Fruit fly (Drosophila melanogaster) whole organism, embryonic: Measurements from ENCODE around the gene CG9467.

Experiments used
- BtbVII ChIP-seq: fragments of 200-800 bp; sonication (Bioruptor generic); optimal IDR thresholded peaks from 3 replicates; lab custom pipeline; 2017; ENCODE audit warnings: missing biosample characterization, mild to moderate bottlenecking, missing genetic modification characterization
- CG10431 ChIP-seq: fragments of 200-800 bp; sonication (Bioruptor generic); optimal IDR thresholded peaks from 3 replicates; lab custom pipeline; 2018; ENCODE audit warnings: missing biosample characterization, mild to moderate bottlenecking, missing genetic modification characterization
- CG10979 ChIP-seq: fragments of 200-800 bp; sonication (Bioruptor generic); optimal IDR thresholded peaks from 2 replicates; lab custom pipeline; 2018; ENCODE audit warnings: missing biosample characterization, mild to moderate bottlenecking, missing genetic modification characterization, moderate library complexity
- CG11456 ChIP-seq: fragments of 200-800 bp; sonication (Bioruptor generic); IDR thresholded peaks from 3 replicates; pipeline ENCODE4 v1.3.6; 2022; ENCODE audit warnings: missing biosample characterization, missing genetic modification characterization
- CG12236 ChIP-seq: fragments of 200-800 bp; sonication (Bioruptor generic); optimal IDR thresholded peaks from 2 replicates; lab custom pipeline; 2016; ENCODE audit warnings: missing biosample characterization, missing genetic modification characterization
- CG13775 ChIP-seq: fragments of 200-800 bp; sonication (Bioruptor generic); optimal IDR thresholded peaks from 3 replicates; lab custom pipeline; 2017; ENCODE audit warnings: missing biosample characterization, mild to moderate bottlenecking, missing genetic modification characterization
- CG1602 ChIP-seq: fragments of 200-800 bp; sonication (Bioruptor generic); optimal IDR thresholded peaks from 3 replicates; lab custom pipeline; 2016; ENCODE audit warnings: missing biosample characterization, missing genetic modification characterization
- CG17186 ChIP-seq: fragments of 200-800 bp; sonication (Bioruptor generic); optimal IDR thresholded peaks from 3 replicates; lab custom pipeline; 2017; ENCODE audit warnings: missing biosample characterization, missing genetic modification reagents, missing genetic modification characterization
- CG17328 ChIP-seq: fragments of 200-800 bp; sonication (Bioruptor generic); IDR thresholded peaks from 2 replicates; pipeline ENCODE4 v1.3.6; 2022; ENCODE audit warnings: missing biosample characterization, missing genetic modification characterization
- CG18599 ChIP-seq: fragments of 200-800 bp; sonication (Bioruptor generic); optimal IDR thresholded peaks from 3 replicates; lab custom pipeline; 2017; ENCODE audit warnings: missing biosample characterization, missing genetic modification characterization, mild to moderate bottlenecking, moderate library complexity, missing genetic modification reagents
- CG4328 ChIP-seq: fragments of 200-800 bp; sonication (Bioruptor generic); optimal IDR thresholded peaks from 3 replicates; lab custom pipeline; 2017; ENCODE audit warnings: missing biosample characterization, missing genetic modification reagents, missing genetic modification characterization
- CG4617 ChIP-seq: fragments of 200-800 bp; sonication (Bioruptor generic); optimal IDR thresholded peaks from 3 replicates; lab custom pipeline; 2016; ENCODE audit warnings: missing biosample characterization, missing genetic modification characterization, borderline replicate concordance
- CG6254 ChIP-seq: fragments of 200-800 bp; sonication (Bioruptor generic); optimal IDR thresholded peaks from 3 replicates; lab custom pipeline; 2017; ENCODE audit warnings: mild to moderate bottlenecking, missing biosample characterization, missing genetic modification reagents, missing genetic modification characterization
- CG6854 ChIP-seq: fragments of 200-800 bp; sonication (Bioruptor generic); optimal IDR thresholded peaks from 3 replicates; lab custom pipeline; 2017; ENCODE audit warnings: missing biosample characterization, mild to moderate bottlenecking, missing genetic modification characterization
- CG7372 ChIP-seq: fragments of 200-800 bp; sonication (Bioruptor generic); IDR thresholded peaks from 2 replicates; pipeline ENCODE4 v1.3.6; 2022; ENCODE audit warnings: missing biosample characterization, missing genetic modification characterization
- CG7786 ChIP-seq: fragments of 200-800 bp; sonication (Bioruptor generic); optimal IDR thresholded peaks from 2 replicates; lab custom pipeline; 2016; ENCODE audit warnings: missing biosample characterization, missing genetic modification characterization
- CG8359 ChIP-seq: fragments of 200-800 bp; sonication (Bioruptor generic); optimal IDR thresholded peaks from 2 replicates; lab custom pipeline; 2017; ENCODE audit warnings: missing biosample characterization, mild to moderate bottlenecking, missing genetic modification characterization, borderline replicate concordance
- CG8388 ChIP-seq: fragments of 200-800 bp; sonication (Bioruptor generic); optimal IDR thresholded peaks from 2 replicates; lab custom pipeline; 2019; ENCODE audit warnings: missing biosample characterization, mild to moderate bottlenecking, missing genetic modification characterization, moderate library complexity
- CG9609 ChIP-seq: fragments of 200-800 bp; sonication (Bioruptor generic); optimal IDR thresholded peaks from 3 replicates; lab custom pipeline; 2016; ENCODE audit warnings: missing biosample characterization, missing genetic modification characterization
- CG9817 ChIP-seq: fragments of 200-800 bp; sonication (Bioruptor generic); optimal IDR thresholded peaks from 2 replicates; lab custom pipeline; 2018; ENCODE audit warnings: missing biosample characterization, mild to moderate bottlenecking, missing genetic modification characterization, moderate library complexity
- Chrac-16 ChIP-seq: fragments of 200-800 bp; sonication (Bioruptor generic); optimal IDR thresholded peaks from 3 replicates; lab custom pipeline; 2016; ENCODE audit warnings: missing biosample characterization, missing genetic modification characterization
- Dbx ChIP-seq: fragments of 200-800 bp; sonication (Bioruptor generic); IDR thresholded peaks from 3 replicates; pipeline ENCODE4 v1.3.6; 2022; ENCODE audit warnings: missing biosample characterization, missing genetic modification characterization
- Dip3 ChIP-seq: fragments of 200-800 bp; sonication (Bioruptor generic); optimal IDR thresholded peaks from 3 replicates; lab custom pipeline; 2016; ENCODE audit warnings: missing biosample characterization, missing genetic modification characterization
- Doc3 ChIP-seq: fragments of 200-800 bp; sonication (Bioruptor generic); IDR thresholded peaks from 3 replicates; pipeline ENCODE4 v1.3.6; 2022; ENCODE audit warnings: missing biosample characterization, missing genetic modification characterization; ENCODE audit not compliant: partially characterized antibody
- GATAe ChIP-seq: fragments of 200-800 bp; sonication (Bioruptor generic); conservative IDR thresholded peaks from 2 replicates; pipeline ENCODE4 v1.3.6; 2022; ENCODE audit warnings: missing biosample characterization, missing genetic modification characterization
- Gug ChIP-seq: fragments of 200-800 bp; sonication (Bioruptor generic); IDR thresholded peaks from 4 replicates; pipeline ENCODE4 v1.3.6; 2022; ENCODE audit warnings: missing biosample characterization, missing genetic modification characterization
- HLH3B ChIP-seq: fragments of 200-800 bp; sonication (Bioruptor generic); IDR thresholded peaks from 2 replicates; pipeline ENCODE4 v1.3.6; 2022; ENCODE audit warnings: missing biosample characterization, missing genetic modification characterization
- Hand ChIP-seq: fragments of 200-800 bp; sonication (Bioruptor generic); optimal IDR thresholded peaks from 2 replicates; lab custom pipeline; 2017; ENCODE audit warnings: mild to moderate bottlenecking, missing biosample characterization, missing genetic modification reagents, missing genetic modification characterization
- HmgZ ChIP-seq: fragments of 200-800 bp; sonication (Bioruptor generic); optimal IDR thresholded peaks from 2 replicates; lab custom pipeline; 2018; ENCODE audit warnings: missing biosample characterization, mild to moderate bottlenecking, missing genetic modification characterization
- Lpt ChIP-seq: fragments of >200 bp; optimal IDR thresholded peaks from 2 replicates; lab custom pipeline; 2018; ENCODE audit warnings: missing biosample characterization, missing genetic modification characterization
- Max ChIP-seq: fragments of 200-800 bp; sonication (Bioruptor generic); optimal IDR thresholded peaks from 2 replicates; lab custom pipeline; 2016; ENCODE audit warnings: missing biosample characterization, mild to moderate bottlenecking, missing genetic modification characterization
- Oaz ChIP-seq: fragments of 200-800 bp; sonication (Bioruptor generic); IDR thresholded peaks from 2 replicates; pipeline ENCODE4 v1.3.6; 2022; ENCODE audit warnings: missing biosample characterization, missing genetic modification characterization
- PHDP ChIP-seq: fragments of 200-800 bp; sonication (Bioruptor generic); optimal IDR thresholded peaks from 3 replicates; lab custom pipeline; 2018; ENCODE audit warnings: missing biosample characterization, mild to moderate bottlenecking, missing genetic modification characterization, moderate library complexity
- Rx ChIP-seq: fragments of 200-800 bp; sonication (Bioruptor generic); IDR thresholded peaks from 2 replicates; pipeline ENCODE4 v1.3.6; 2022; ENCODE audit warnings: missing biosample characterization, missing genetic modification characterization
- cg ChIP-seq: fragments of 200-800 bp; sonication (Bioruptor generic); optimal IDR thresholded peaks from 3 replicates; lab custom pipeline; 2019; ENCODE audit warnings: missing biosample characterization, mild to moderate bottlenecking, missing genetic modification characterization, moderate library complexity
- chif ChIP-seq, 2 experiments: fragments of 200-800 bp; sonication (Bioruptor generic); optimal IDR thresholded peaks; 3 replicates each; lab custom pipeline; 2016; ENCODE audit warnings: missing biosample characterization in 2 of 2, missing genetic modification characterization in 2 of 2
- chm ChIP-seq: fragments of 200-800 bp; sonication (Bioruptor generic); IDR thresholded peaks from 2 replicates; pipeline ENCODE4 v1.3.6; 2022; ENCODE audit warnings: missing biosample characterization, missing genetic modification characterization
- crp ChIP-seq, 2 experiments: fragments of 200-800 bp; sonication (Bioruptor generic); optimal IDR thresholded peaks; 2 replicates in 1 of 2; 3 replicates in 1 of 2; lab custom pipeline; 2017; ENCODE audit warnings: missing biosample characterization in 2 of 2, missing genetic modification characterization in 2 of 2, mild to moderate bottlenecking in 1 of 2, moderate library complexity in 1 of 2
- cwo ChIP-seq: fragments of 200-800 bp; sonication (Bioruptor generic); optimal IDR thresholded peaks from 3 replicates; lab custom pipeline; 2017; ENCODE audit warnings: missing biosample characterization, missing genetic modification characterization, mild to moderate bottlenecking, moderate library complexity, missing genetic modification reagents
- da ChIP-seq: fragments of 200-800 bp; sonication (Bioruptor generic); optimal IDR thresholded peaks from 2 replicates; lab custom pipeline; 2016; ENCODE audit warnings: missing biosample characterization, missing genetic modification characterization
- dan ChIP-seq: fragments of 200-800 bp; sonication (Bioruptor generic); IDR thresholded peaks from 2 replicates; pipeline ENCODE4 v1.3.6; 2022; ENCODE audit warnings: missing biosample characterization, missing genetic modification characterization
- emc ChIP-seq: fragments of 200-800 bp; sonication (Bioruptor generic); optimal IDR thresholded peaks from 2 replicates; lab custom pipeline; 2016; ENCODE audit warnings: missing biosample characterization, missing genetic modification characterization
- her ChIP-seq: fragments of 200-800 bp; sonication (Bioruptor generic); optimal IDR thresholded peaks from 2 replicates; lab custom pipeline; 2016; ENCODE audit warnings: missing biosample characterization, missing genetic modification characterization
- p53 ChIP-seq: fragments of 200-800 bp; sonication (Bioruptor generic); optimal IDR thresholded peaks from 2 replicates; lab custom pipeline; 2016; ENCODE audit warnings: missing biosample characterization, missing genetic modification characterization
- sens ChIP-seq: fragments of 200-800 bp; sonication (Bioruptor generic); peaks from one replicate; lab custom pipeline; 2016; ENCODE audit warnings: missing biosample characterization, missing genetic modification characterization
- seq ChIP-seq: fragments of 200-800 bp; sonication (Bioruptor generic); IDR thresholded peaks from 2 replicates; pipeline ENCODE4 v1.3.6; 2022; ENCODE audit warnings: missing biosample characterization, missing genetic modification characterization
- sna ChIP-seq: fragments of 200-800 bp; sonication (Bioruptor generic); IDR thresholded peaks from 2 replicates; pipeline ENCODE4 v1.3.6; 2022; ENCODE audit warnings: missing biosample characterization, missing genetic modification characterization; ENCODE audit not compliant: partially characterized antibody
- ssp ChIP-seq: fragments of 200-800 bp; sonication (Bioruptor generic); IDR thresholded peaks from 2 replicates; pipeline ENCODE4 v1.3.6; 2022; ENCODE audit warnings: missing biosample characterization, missing genetic modification characterization
- twi ChIP-seq: fragments of 200-800 bp; optimal IDR thresholded peaks from 2 replicates; lab custom pipeline; 2019; ENCODE audit warnings: missing biosample characterization, mild to moderate bottlenecking, missing genetic modification characterization, moderate library complexity

Gene CG9467

DNA sequence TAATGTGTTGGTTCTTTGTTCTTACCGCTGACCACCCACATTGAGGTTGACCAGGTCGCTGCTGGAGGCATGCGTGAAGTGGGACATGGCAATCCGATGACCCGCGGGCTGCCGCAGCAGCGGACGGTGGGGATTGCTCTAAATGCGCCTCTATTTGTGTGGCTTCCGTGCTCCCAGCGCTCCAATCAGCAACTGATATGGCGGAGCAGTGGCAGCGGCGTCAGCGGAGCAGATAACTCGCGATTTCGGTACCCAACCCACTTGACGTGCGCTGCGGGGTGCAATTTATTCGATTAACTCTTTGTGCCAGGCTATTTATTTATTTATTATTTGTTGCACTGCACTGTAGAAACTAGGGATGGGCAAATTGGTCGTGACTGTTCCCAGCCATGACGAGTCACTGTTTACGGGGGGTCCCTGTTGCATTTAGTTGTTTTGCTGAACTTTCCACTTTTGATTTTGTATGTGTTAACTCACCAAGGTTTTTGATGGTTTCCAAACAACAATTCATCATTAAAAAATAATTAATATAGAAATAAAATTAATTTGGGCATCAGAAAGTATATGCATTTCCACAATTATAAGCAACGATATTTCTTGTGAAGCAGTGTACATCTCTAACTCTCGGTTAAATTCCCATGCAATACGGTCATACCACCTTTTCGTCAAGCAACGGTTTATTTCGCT is at the start of gene CG9467, which contains the start of gene CG8526 (continued):
- TF ChIP-seq CG8359 (GFP tag; lab: Kevin White, UChicago) (no peak), PHDP (tag; lab: Kevin White, UChicago) (peak; percentile 50), CG6254 (GFP tag; lab: Kevin White, UChicago) (peak; percentile 61), CG13775 (GFP tag; lab: Kevin White, UChicago) (peak; percentile 76), dan (GFP tag; lab: Robert Waterston, UW) (no peak), Dip3 (peak; percentile 15), ssp (GFP tag; lab: Robert Waterston, UW) (peak; percentile 61), CG4617 (peak; percentile 80), emc (GFP tag; lab: Kevin White, UChicago) (no peak), p53 (GFP tag; lab: Kevin White, UChicago) (no peak), Chrac-16 (peak; percentile 74), Dbx (GFP tag; lab: Robert Waterston, UW) (peak; percentile 70; the same call in 2 of the 3 replicates), BtbVII (GFP tag; lab: Kevin White, UChicago) (no peak), GATAe (GFP tag; lab: Robert Waterston, UW) (no peak), da (GFP tag; lab: Kevin White, UChicago) (no peak), Oaz (GFP tag; lab: Robert Waterston, UW) (no peak), CG10431 (GFP tag; lab: Kevin White, UChicago) (no peak), Lpt (GFP tag; lab: Kevin White, UChicago) (no peak), crp (GFP tag; optimal IDR thresholded peaks at IDR 0.05; lab: Kevin White, UChicago) (peak in 1 of 2 experiments; percentile 15), CG1602 (peak; percentile 61), chif (GFP tag; optimal IDR thresholded peaks at IDR 0.05; lab: Kevin White, UChicago) (peak in 1 of 2 experiments; percentile 20), seq (no peak), CG4328 (no peak), CG11456 (GFP tag; lab: Robert Waterston, UW) (0 out of 3 replicates have a peak, but pooled peaks have one; percentile 39), Hand (no peak), cwo (GFP tag; lab: Kevin White, UChicago) (no peak), chm (GFP tag; lab: Robert Waterston, UW) (0 out of 2 replicates have a peak, but pooled peaks have one; percentile 37), CG18599 (no peak), CG9609 (no peak), sna (GFP tag; lab: Robert Waterston, UW) (0 out of 2 replicates have a peak, but pooled peaks have one; percentile 29), sens (GFP tag; lab: Kevin White, UChicago) (no peak), her (GFP tag; lab: Kevin White, UChicago) (no peak), CG6854 (GFP tag; lab: Kevin White, UChicago) (no peak), Doc3 (GFP tag; lab: Robert Waterston, UW) (peak; percentile 74), Max (GFP tag; lab: Kevin White, UChicago) (peak; percentile 74), twi (tag; lab: Kevin White, UChicago) (peak; percentile 55), CG10979 (peak; percentile 38), HmgZ (tag; lab: Kevin White, UChicago) (peak; percentile 51), CG17328 (GFP tag; lab: Robert Waterston, UW) (no peak), CG8388 (peak; percentile 68), CG12236 (no peak), Gug (GFP tag; lab: Robert Waterston, UW) (peak; percentile 57; the same call in 3 of the 4 replicates), CG9817 (tag; lab: Kevin White, UChicago) (peak; percentile 83), CG7372 (GFP tag; lab: Robert Waterston, UW) (peak; percentile 49), CG17186 (GFP tag; lab: Kevin White, UChicago) (peak; percentile 24), cg (GFP tag; lab: Kevin White, UChicago) (no peak), HLH3B (GFP tag; lab: Robert Waterston, UW) (peak; percentile 41; the same call in 1 of the 2 replicates), CG7786 (GFP tag; lab: Kevin White, UChicago) (no peak), Rx (GFP tag; lab: Robert Waterston, UW) (no peak)
